Worm (Caenorhabditis elegans) whole organism, L1 larva: ENCODE measurements around the gene ZK822.9.
A peak's percentile ranks its signal among the peaks of the same experiment; 100 is the strongest.

Experiments
- C04F5.9 ChIP-seq: sonication (generic microtip); optimal IDR thresholded peaks from 2 replicates; lab custom pipeline; 2016; ENCODE audit warnings: missing genetic modification characterization, missing compliant biosample characterization
- C16A3.4 ChIP-seq: fragments of 150-350 bp; optimal IDR thresholded peaks from 2 replicates; lab custom pipeline; 2014; ENCODE audit warnings: missing biosample characterization, missing genetic modification characterization
- F16B12.6 ChIP-seq: fragments of 150-350 bp; optimal IDR thresholded peaks from 2 replicates; lab custom pipeline; 2014; ENCODE audit warnings: missing biosample characterization, missing genetic modification characterization
- blmp-1 ChIP-seq: fragments of 150-350 bp; optimal IDR thresholded peaks from 2 replicates; lab custom pipeline; 2014; ENCODE audit warnings: missing biosample characterization, missing genetic modification characterization
- efl-1 ChIP-seq, 4 experiments: fragments of 150-350 bp; optimal IDR thresholded peaks in 3 of 4; peaks in 1 of 4; 1 replicate in 1 of 4; 2 replicates in 3 of 4; lab custom pipeline; 2014; ENCODE audit warnings: missing biosample characterization in 2 of 4, missing genetic modification characterization in 2 of 4, missing genetic modification reagents in 2 of 4
- efl-3 ChIP-seq: fragments of 200-800 bp; sonication (Bioruptor generic); optimal IDR thresholded peaks from 2 replicates; lab custom pipeline; 2018; ENCODE audit warnings: mild to moderate bottlenecking, missing genetic modification characterization, missing compliant biosample characterization
- elt-2 ChIP-seq: sonication (generic microtip); optimal IDR thresholded peaks from 2 replicates; lab custom pipeline; 2016; ENCODE audit warnings: missing genetic modification characterization, mild to moderate bottlenecking, inconsistent platforms, missing compliant biosample characterization, missing genetic modification reagents
- elt-3 ChIP-seq, 6 experiments: fragments of 150-350 bp in 1 of 6; sonication (generic microtip); optimal IDR thresholded peaks; 2 replicates each; lab custom pipeline; 2017 to 2018; ENCODE audit warnings: missing biosample characterization in 6 of 6, missing genetic modification characterization in 6 of 6, inconsistent platforms in 1 of 6
- ets-5 ChIP-seq: fragments of 200-800 bp; sonication (Bioruptor generic); IDR thresholded peaks from 2 replicates; pipeline ENCODE4 v1.3.6; 2022; ENCODE audit warnings: missing genetic modification characterization, missing compliant biosample characterization
- hlh-4 ChIP-seq: sonication (generic microtip); optimal IDR thresholded peaks from 2 replicates; lab custom pipeline; 2016; ENCODE audit warnings: mild to moderate bottlenecking, missing genetic modification characterization, missing compliant biosample characterization
- lin-14 ChIP-seq: fragments of 200-800 bp; sonication (Bioruptor generic); optimal IDR thresholded peaks from 2 replicates; lab custom pipeline; 2018; ENCODE audit warnings: mild to moderate bottlenecking, missing genetic modification characterization, moderate library complexity, missing compliant biosample characterization
- lin-35 ChIP-seq, 2 experiments: fragments of 150-350 bp; optimal IDR thresholded peaks; 2 replicates each; lab custom pipeline; 2014; ENCODE audit warnings: missing biosample characterization in 2 of 2, missing genetic modification characterization in 2 of 2, missing genetic modification reagents in 2 of 2
- mab-9 ChIP-seq: fragments of 200-800 bp; sonication (Bioruptor generic); IDR thresholded peaks from 2 replicates; pipeline ENCODE4 v1.3.6; 2022; ENCODE audit warnings: missing genetic modification reagents, missing genetic modification characterization, missing compliant biosample characterization
- mdl-1 ChIP-seq, 2 experiments: fragments of 150-350 bp; optimal IDR thresholded peaks; 2 replicates each; lab custom pipeline; 2014 to 2017; ENCODE audit warnings: missing biosample characterization in 2 of 2, missing genetic modification characterization in 2 of 2, inconsistent platforms in 1 of 2
- mef-2 ChIP-seq: fragments of 150-350 bp; optimal IDR thresholded peaks from 2 replicates; lab custom pipeline; 2014; ENCODE audit warnings: missing biosample characterization, missing genetic modification characterization
- mep-1 ChIP-seq: fragments of 150-350 bp; optimal IDR thresholded peaks from 2 replicates; lab custom pipeline; 2014; ENCODE audit warnings: missing biosample characterization, missing genetic modification characterization
- nhr-11 ChIP-seq: fragments of 150-350 bp; optimal IDR thresholded peaks from 2 replicates; lab custom pipeline; 2014; ENCODE audit warnings: missing biosample characterization, missing genetic modification characterization
- nhr-20 ChIP-seq: sonication (generic microtip); optimal IDR thresholded peaks from 2 replicates; lab custom pipeline; 2016; ENCODE audit warnings: mild to moderate bottlenecking, missing genetic modification characterization, missing compliant biosample characterization
- nhr-28 ChIP-seq: fragments of 150-350 bp; optimal IDR thresholded peaks from 2 replicates; lab custom pipeline; 2014; ENCODE audit warnings: missing biosample characterization, missing genetic modification characterization
- nhr-47 ChIP-seq: sonication (generic microtip); optimal IDR thresholded peaks from 2 replicates; lab custom pipeline; 2016; ENCODE audit warnings: mild to moderate bottlenecking, missing genetic modification characterization, moderate library complexity, missing compliant biosample characterization
- nhr-71 ChIP-seq: sonication (generic microtip); optimal IDR thresholded peaks from 2 replicates; lab custom pipeline; 2016; ENCODE audit warnings: mild to moderate bottlenecking, missing genetic modification characterization, moderate library complexity, missing compliant biosample characterization
- nhr-85 ChIP-seq: sonication (generic microtip); peaks from one replicate; lab custom pipeline; 2016; ENCODE audit warnings: missing genetic modification characterization, inconsistent platforms, missing compliant biosample characterization
- pax-3 ChIP-seq: fragments of 200-800 bp; sonication (Bioruptor generic); optimal IDR thresholded peaks from 2 replicates; lab custom pipeline; 2018; ENCODE audit warnings: mild to moderate bottlenecking, missing genetic modification characterization, moderate library complexity, missing compliant biosample characterization
- rnt-1 ChIP-seq: sonication (generic microtip); optimal IDR thresholded peaks from 2 replicates; lab custom pipeline; 2016; ENCODE audit warnings: mild to moderate bottlenecking, missing genetic modification characterization, moderate library complexity, missing compliant biosample characterization
- sox-4 ChIP-seq: sonication (generic microtip); optimal IDR thresholded peaks from 2 replicates; lab custom pipeline; 2016; ENCODE audit warnings: missing genetic modification characterization, missing compliant biosample characterization
- sptf-1 ChIP-seq: fragments of 150-350 bp; optimal IDR thresholded peaks from 2 replicates; lab custom pipeline; 2014; ENCODE audit warnings: missing biosample characterization, missing genetic modification characterization
- sup-37 ChIP-seq: fragments of 200-800 bp; sonication (Bioruptor generic); optimal IDR thresholded peaks from 2 replicates; lab custom pipeline; 2018; ENCODE audit warnings: mild to moderate bottlenecking, missing genetic modification characterization, missing compliant biosample characterization
- swsn-7 ChIP-seq: sonication (generic microtip); optimal IDR thresholded peaks from 2 replicates; lab custom pipeline; 2016; ENCODE audit warnings: missing genetic modification characterization, missing compliant biosample characterization
- tlp-1 ChIP-seq: fragments of 150-350 bp; optimal IDR thresholded peaks from 2 replicates; lab custom pipeline; 2014; ENCODE audit warnings: missing biosample characterization, missing genetic modification characterization
- vab-15 ChIP-seq: sonication (generic microtip); optimal IDR thresholded peaks from 2 replicates; lab custom pipeline; 2017; ENCODE audit warnings: missing genotype, mild to moderate bottlenecking, missing genetic modification characterization, missing compliant biosample characterization
- xbp-1 ChIP-seq: sonication (generic microtip); optimal IDR thresholded peaks from 2 replicates; lab custom pipeline; 2016; ENCODE audit warnings: missing genetic modification characterization, missing compliant biosample characterization
- zag-1 ChIP-seq: fragments of 150-350 bp; optimal IDR thresholded peaks from 2 replicates; lab custom pipeline; 2014; ENCODE audit warnings: missing biosample characterization, missing genetic modification characterization

ZK822.9 gene

DNA sequence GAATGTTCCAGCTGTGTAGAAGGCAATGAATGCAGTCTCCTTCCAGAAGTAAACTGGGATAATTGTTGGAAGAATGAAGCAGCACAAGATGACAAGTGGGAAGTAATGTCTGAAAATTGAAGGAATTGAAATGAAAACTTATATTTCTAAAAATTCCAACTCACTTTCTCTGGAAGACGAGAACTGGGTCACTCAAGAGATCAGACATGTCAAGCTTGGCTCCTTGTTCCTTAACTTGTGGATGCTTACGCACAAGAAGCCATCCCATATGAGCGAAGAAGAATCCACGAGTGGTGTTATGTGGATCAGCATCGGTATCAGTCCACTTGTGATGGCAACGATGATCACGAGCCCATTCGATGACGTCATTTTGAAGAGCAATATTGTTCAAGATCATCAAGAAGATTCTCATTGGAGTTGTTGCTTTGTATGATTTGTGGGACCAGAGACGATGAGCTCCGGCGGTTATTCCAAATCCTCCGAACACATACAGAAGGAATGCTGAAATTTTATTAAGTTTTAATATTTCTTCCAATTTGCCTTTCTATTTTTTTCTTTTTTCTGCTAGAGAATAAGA lies 1.4 kb upstream of the ZK822.9 start:
- TF ChIP-seq pax-3 (tag; lab: Kevin White, UChicago) (no peak), sup-37 (GFP tag; lab: Kevin White, UChicago) (no peak), efl-1 (optimal IDR thresholded peaks at IDR 0.05; lab: Kevin White, UChicago) (no peak), efl-1 (GFP tag; optimal IDR thresholded peaks at IDR 0.05 in 1 of 2; lab: Kevin White, UChicago) (peak in 1 of 2 experiments; percentile 84), vab-15 (no peak)

DNA sequence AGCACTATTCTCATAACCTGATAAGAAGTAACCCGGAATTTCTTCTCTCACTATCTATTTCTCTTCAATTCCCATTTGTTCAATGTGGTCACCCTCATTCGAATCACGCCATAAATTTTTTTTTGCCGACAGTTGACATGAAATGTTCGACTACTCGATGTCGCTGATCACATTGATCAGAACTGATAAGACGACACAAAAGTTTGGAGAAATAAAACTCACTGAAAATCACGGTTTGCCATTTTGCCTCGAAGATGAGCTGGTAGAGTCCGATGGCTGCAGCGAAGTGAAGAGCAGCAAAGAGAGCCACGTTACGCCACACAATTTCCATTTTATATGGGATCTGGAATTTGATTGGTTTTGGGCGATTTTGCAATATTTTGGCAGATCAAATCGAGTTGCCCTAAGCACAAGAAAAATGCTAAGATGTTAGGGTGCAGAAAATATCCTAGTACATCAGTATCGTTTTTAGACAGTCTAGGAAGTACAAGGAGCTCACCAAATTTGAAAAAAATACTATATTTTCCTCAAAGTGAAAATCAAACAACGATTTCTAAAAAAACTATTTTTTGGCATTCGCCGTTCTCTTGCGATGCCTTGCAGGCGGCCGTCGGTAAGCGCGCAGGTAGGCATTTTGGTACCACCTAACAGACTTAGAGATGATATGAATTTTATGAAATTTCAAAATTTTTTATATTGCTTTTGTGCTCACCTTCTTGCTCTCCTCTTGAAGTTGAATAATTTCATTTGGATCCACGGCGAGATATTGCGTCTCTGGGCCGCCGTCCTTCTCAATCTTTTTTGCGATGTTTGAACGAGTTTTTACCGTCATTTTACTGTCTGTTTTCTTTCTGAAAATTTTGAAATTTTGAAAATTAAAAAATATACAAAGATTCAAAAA lies 660 bp upstream of the ZK822.9 start, which contains the start of gene fat-6:
fat-6 (minus strand) TSS at position 851 of the 901 bp plus-strand sequence.
- no peak for TF ChIP-seq xbp-1
- peak; percentile 31 for TF ChIP-seq mep-1
- TF ChIP-seq mef-2 (tag; lab: Kevin White, UChicago) = no peak
- TF ChIP-seq elt-3 (tag; optimal IDR thresholded peaks at IDR 0.05; lab: Kevin White, UChicago) = peak in 3 of 6 experiments; percentile 59 to 60 (median 59)
- peak; percentile 24 for TF ChIP-seq tlp-1 (tag; lab: Kevin White, UChicago)
- no peak for TF ChIP-seq rnt-1 (tag; lab: Kevin White, UChicago)
- TF ChIP-seq efl-1 (optimal IDR thresholded peaks at IDR 0.05; lab: Kevin White, UChicago) = no peak
- peak in 1 of 2 experiments; percentile 83 for TF ChIP-seq efl-1 (GFP tag; optimal IDR thresholded peaks at IDR 0.05 in 1 of 2; lab: Kevin White, UChicago)
- peak; percentile 80 for TF ChIP-seq nhr-85 (tag; lab: Kevin White, UChicago)
- peak; percentile 49 for TF ChIP-seq elt-2 (tag; lab: Kevin White, UChicago)
- peak; percentile 31 for TF ChIP-seq nhr-71
- peak; percentile 58 for TF ChIP-seq lin-14
- no peak for TF ChIP-seq vab-15
- no peak for TF ChIP-seq hlh-4 (tag; lab: Kevin White, UChicago)
- TF ChIP-seq mab-9 (GFP tag; lab: Robert Waterston, UW) = no peak
- peak; percentile 2 for TF ChIP-seq nhr-47 (tag; lab: Kevin White, UChicago)
- no peak for TF ChIP-seq F16B12.6 (tag; lab: Kevin White, UChicago)
- TF ChIP-seq zag-1 = no peak
- TF ChIP-seq blmp-1 (tag; lab: Kevin White, UChicago) = peak; percentile 23
- peak; percentile 32 for TF ChIP-seq nhr-20 (tag; lab: Kevin White, UChicago)
- TF ChIP-seq mdl-1 (tag; optimal IDR thresholded peaks at IDR 0.05; lab: Kevin White, UChicago) = peak in 1 of 2 experiments; percentile 21
- peak in 1 of 2 experiments; percentile 24 for TF ChIP-seq lin-35 (GFP tag; optimal IDR thresholded peaks at IDR 0.05; lab: Kevin White, UChicago)
- TF ChIP-seq, all 84 proteins: peak for 13

DNA sequence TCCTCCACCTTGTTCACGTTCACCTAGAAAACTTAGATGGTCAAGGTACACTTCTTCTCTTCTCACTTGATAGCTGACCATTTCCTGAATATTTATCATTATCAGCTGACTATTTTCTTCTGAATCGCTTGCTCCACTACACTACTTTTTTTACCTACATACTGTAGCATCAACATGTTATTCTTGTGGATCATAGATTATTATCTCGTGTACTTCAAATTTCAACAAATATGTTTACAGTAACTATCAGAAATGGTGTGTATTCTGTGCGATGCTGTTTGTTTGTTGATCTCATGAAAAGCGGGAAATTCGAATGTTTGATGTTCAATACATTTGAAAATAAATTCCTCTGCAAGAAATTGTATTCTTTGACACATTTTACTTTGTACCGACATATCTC lies 1.2 kb downstream of the ZK822.9 start, which contains the start of gene ZK822.10:
ZK822.10 (plus strand) TSS at position 231 of the 400 bp plus-strand sequence.
- peak; percentile 28 for TF ChIP-seq nhr-71
- peak; percentile 35 for TF ChIP-seq nhr-20 (tag; lab: Kevin White, UChicago)
- TF ChIP-seq ets-5 (GFP tag; lab: Robert Waterston, UW) = no peak
- TF ChIP-seq efl-3 = no peak
- TF ChIP-seq nhr-11 (tag; lab: Kevin White, UChicago) = no peak
- TF ChIP-seq sptf-1 (tag; lab: Kevin White, UChicago) = no peak
- TF ChIP-seq nhr-85 (tag; lab: Kevin White, UChicago) = peak; percentile 55
- TF ChIP-seq sox-4 (tag; lab: Kevin White, UChicago) = no peak
- TF ChIP-seq nhr-28 (tag; lab: Kevin White, UChicago) = no peak
- no peak for TF ChIP-seq C04F5.9 (tag; lab: Kevin White, UChicago)
- peak; percentile 9 for TF ChIP-seq C16A3.4 (tag; lab: Kevin White, UChicago)
- TF ChIP-seq elt-2 (tag; lab: Kevin White, UChicago) = peak; percentile 61

DNA sequence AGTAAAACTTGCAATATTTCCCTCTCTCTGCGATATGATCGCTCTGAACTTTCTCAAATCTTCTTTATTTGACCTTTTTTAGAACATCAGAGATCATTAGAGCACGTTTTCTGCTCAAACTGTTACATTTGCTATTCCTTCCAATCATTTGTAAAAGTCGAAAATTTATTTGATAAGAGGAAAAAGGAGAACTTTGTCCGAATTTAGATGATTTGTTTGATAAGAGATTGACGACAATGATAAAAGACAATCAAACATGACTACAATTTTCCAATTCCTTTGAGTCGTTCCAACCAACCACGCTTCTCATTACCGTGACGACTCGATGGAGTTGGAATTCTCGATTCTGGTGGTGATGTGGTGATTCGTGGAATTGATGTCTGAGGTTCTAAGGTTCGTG lies 2.1 kb downstream of the ZK822.9 start:
- no peak for TF ChIP-seq swsn-7 (tag; lab: Kevin White, UChicago)
- peak; percentile 51 for TF ChIP-seq elt-2 (tag; lab: Kevin White, UChicago)
- TF ChIP-seq, all 84 proteins: peak for 1
